Fruit fly (Drosophila melanogaster) whole organism, wandering third instar larva: Measurements from ENCODE around the gene SmydA-2.

Source experiments
- Abd-B ChIP-seq: fragments of >200 bp; optimal IDR thresholded peaks from 2 replicates; lab custom pipeline; 2017; ENCODE audit warnings: missing biosample characterization, missing genetic modification characterization
- CG32264 ChIP-seq: fragments of 200-800 bp; sonication (Bioruptor generic); optimal IDR thresholded peaks from 2 replicates; lab custom pipeline; 2016; ENCODE audit warnings: missing biosample characterization, missing genetic modification characterization
- CG9705 ChIP-seq: fragments of 200-800 bp; sonication (Bioruptor generic); optimal IDR thresholded peaks from 2 replicates; lab custom pipeline; 2018; ENCODE audit warnings: missing biosample characterization, mild to moderate bottlenecking, missing genetic modification characterization
- CrebA ChIP-seq: fragments of 200-800 bp; sonication (Bioruptor generic); optimal IDR thresholded peaks from 2 replicates; lab custom pipeline; 2016; ENCODE audit warnings: missing biosample characterization, mild to moderate bottlenecking, missing genetic modification characterization, borderline replicate concordance
- Dfd ChIP-seq: fragments of >200 bp; optimal IDR thresholded peaks from 2 replicates; lab custom pipeline; 2017; ENCODE audit warnings: missing biosample characterization, missing genetic modification characterization
- Dif ChIP-seq: fragments of 200-275, 200-300 bp; sonication (Bioruptor generic); optimal IDR thresholded peaks from 2 replicates; lab custom pipeline; 2018; ENCODE audit warnings: missing biosample characterization, missing genetic modification characterization; ENCODE audit not compliant: partially characterized antibody
- GATAd ChIP-seq: sonication (Bioruptor generic); optimal IDR thresholded peaks from 2 replicates; lab custom pipeline; 2016; ENCODE audit warnings: missing biosample characterization, missing genetic modification characterization
- HLH106 ChIP-seq: fragments of 200-800 bp; optimal IDR thresholded peaks from 3 replicates; lab custom pipeline; 2019; ENCODE audit warnings: missing biosample characterization, mild to moderate bottlenecking, missing genetic modification characterization, moderate library complexity
- Hnf4 ChIP-seq: fragments of 200-800 bp; sonication (Bioruptor generic); optimal IDR thresholded peaks from 2 replicates; lab custom pipeline; 2016; ENCODE audit warnings: missing biosample characterization, mild to moderate bottlenecking, missing genetic modification characterization
- Hr78 ChIP-seq: fragments of >200 bp; optimal IDR thresholded peaks from 2 replicates; lab custom pipeline; 2017; ENCODE audit warnings: missing biosample characterization, missing genetic modification characterization
- Hr83 ChIP-seq: fragments of 200-300 bp; sonication (Bioruptor generic); optimal IDR thresholded peaks from 2 replicates; lab custom pipeline; 2016; ENCODE audit warnings: missing biosample characterization, mild to moderate bottlenecking, missing genetic modification characterization, moderate library complexity; ENCODE audit not compliant: poor library complexity, severe bottlenecking
- Jra ChIP-seq: sonication (Bioruptor generic); optimal IDR thresholded peaks from 2 replicates; lab custom pipeline; 2016; ENCODE audit warnings: missing biosample characterization, missing genetic modification characterization
- Mio ChIP-seq: sonication (Bioruptor generic); optimal IDR thresholded peaks from 2 replicates; lab custom pipeline; 2016; ENCODE audit warnings: missing biosample characterization, missing genetic modification characterization
- Myc ChIP-seq: fragments of >200 bp; optimal IDR thresholded peaks from 2 replicates; lab custom pipeline; 2017
- N ChIP-seq: fragments of >200 bp; optimal IDR thresholded peaks from 2 replicates; lab custom pipeline; 2018; ENCODE audit warnings: missing biosample characterization, missing external identifiers, missing genetic modification characterization
- OdsH ChIP-seq: fragments of 200-800 bp; sonication (Bioruptor generic); optimal IDR thresholded peaks from 2 replicates; lab custom pipeline; 2016; ENCODE audit warnings: missing biosample characterization, mild to moderate bottlenecking, missing genetic modification characterization
- Rel ChIP-seq, 2 experiments: fragments of 200-800 bp; sonication (Bioruptor generic) in 1 of 2; optimal IDR thresholded peaks; 2 replicates in 1 of 2; 3 replicates in 1 of 2; lab custom pipeline; 2016 to 2019; ENCODE audit warnings: mild to moderate bottlenecking in 2 of 2, missing biosample characterization in 2 of 2, missing genetic modification characterization in 2 of 2, moderate library complexity in 1 of 2
- Sp1 ChIP-seq: fragments of 200-800 bp; sonication (Bioruptor generic); optimal IDR thresholded peaks from 3 replicates; lab custom pipeline; 2019; ENCODE audit warnings: missing biosample characterization, mild to moderate bottlenecking, missing genetic modification characterization, moderate library complexity
- Vsx2 ChIP-seq: fragments of 200-300, 225-300 bp; sonication (Bioruptor generic); optimal IDR thresholded peaks from 2 replicates; lab custom pipeline; 2018; ENCODE audit warnings: missing biosample characterization, missing genetic modification characterization; ENCODE audit not compliant: partially characterized antibody
- br ChIP-seq: fragments of 200-800 bp; sonication (Bioruptor generic); optimal IDR thresholded peaks from 2 replicates; lab custom pipeline; 2016; ENCODE audit warnings: missing biosample characterization, missing genetic modification characterization
- brk ChIP-seq: fragments of 200-800 bp; sonication (Bioruptor generic); optimal IDR thresholded peaks from 2 replicates; lab custom pipeline; 2016; ENCODE audit warnings: missing biosample characterization, mild to moderate bottlenecking, missing genetic modification characterization
- dl ChIP-seq, 2 experiments: fragments of 175-275, 200-275 bp in 1 of 2; fragments of 200-275 bp in 1 of 2; sonication (Bioruptor generic); optimal IDR thresholded peaks; lab custom pipeline; 2018; ENCODE audit warnings: mild to moderate bottlenecking in 2 of 2, missing biosample characterization in 2 of 2, missing genetic modification characterization in 2 of 2, moderate library complexity in 2 of 2; ENCODE audit not compliant: partially characterized antibody in 2 of 2, insufficient read depth in 1 of 2
- dmrt93B ChIP-seq: fragments of 200-800 bp; sonication (Bioruptor generic); optimal IDR thresholded peaks from 2 replicates; lab custom pipeline; 2018; ENCODE audit warnings: missing biosample characterization, mild to moderate bottlenecking, missing genetic modification characterization
- dsf ChIP-seq: sonication (Bioruptor generic); optimal IDR thresholded peaks from 2 replicates; lab custom pipeline; 2016; ENCODE audit warnings: missing biosample characterization, missing genetic modification characterization, borderline replicate concordance
- ey ChIP-seq: fragments of 200-800 bp; sonication (Bioruptor generic); optimal IDR thresholded peaks from 2 replicates; lab custom pipeline; 2016; ENCODE audit warnings: missing biosample characterization, missing genetic modification characterization
- foxo ChIP-seq, 2 experiments: fragments of 200-800 bp; sonication (Bioruptor generic); optimal IDR thresholded peaks; 2 replicates in 1 of 2; 3 replicates in 1 of 2; lab custom pipeline; 2016 to 2017; ENCODE audit warnings: missing biosample characterization in 2 of 2, missing genetic modification characterization in 2 of 2
- fru ChIP-seq: fragments of 200-800 bp; sonication (Bioruptor generic); optimal IDR thresholded peaks from 3 replicates; lab custom pipeline; 2016; ENCODE audit warnings: missing biosample characterization, mild to moderate bottlenecking, missing genetic modification characterization
- h ChIP-seq: fragments of 200-800 bp; sonication (Bioruptor generic); optimal IDR thresholded peaks from 3 replicates; lab custom pipeline; 2016; ENCODE audit warnings: missing biosample characterization, mild to moderate bottlenecking, missing genetic modification characterization
- jim ChIP-seq: fragments of 175-275, 200-325 bp; sonication (Bioruptor generic); optimal IDR thresholded peaks from 2 replicates; lab custom pipeline; 2016; ENCODE audit warnings: missing biosample characterization, mild to moderate bottlenecking, missing genetic modification characterization
- lola ChIP-seq: fragments of >200 bp; optimal IDR thresholded peaks from 2 replicates; lab custom pipeline; 2017; ENCODE audit warnings: missing biosample characterization, missing genetic modification characterization
- pan ChIP-seq: fragments of >200 bp; optimal IDR thresholded peaks from 2 replicates; lab custom pipeline; 2017
- psq ChIP-seq: fragments of 200-800 bp; sonication (Bioruptor generic); optimal IDR thresholded peaks from 3 replicates; lab custom pipeline; 2017; ENCODE audit warnings: missing biosample characterization, mild to moderate bottlenecking, missing genetic modification characterization, moderate library complexity
- rgr ChIP-seq: fragments of 200-800 bp; sonication (Bioruptor generic); optimal IDR thresholded peaks from 3 replicates; lab custom pipeline; 2016; ENCODE audit warnings: missing biosample characterization, mild to moderate bottlenecking, missing genetic modification characterization
- sage ChIP-seq: fragments of 200-800 bp; sonication (Bioruptor generic); optimal IDR thresholded peaks from 2 replicates; lab custom pipeline; 2016; ENCODE audit warnings: missing biosample characterization, mild to moderate bottlenecking, missing genetic modification characterization
- sv ChIP-seq: fragments of 200-800 bp; sonication (Bioruptor generic); optimal IDR thresholded peaks from 3 replicates; lab custom pipeline; 2016; ENCODE audit warnings: missing biosample characterization, missing genetic modification characterization
- tai ChIP-seq: sonication (Bioruptor generic); optimal IDR thresholded peaks from 2 replicates; lab custom pipeline; 2016; ENCODE audit warnings: missing biosample characterization, missing genetic modification characterization
- usp ChIP-seq: fragments of >200 bp; optimal IDR thresholded peaks from 2 replicates; lab custom pipeline; 2017; ENCODE audit warnings: missing biosample characterization, missing genetic modification characterization
- woc ChIP-seq: sonication (Bioruptor generic); optimal IDR thresholded peaks from 2 replicates; lab custom pipeline; 2016; ENCODE audit warnings: missing biosample characterization, mild to moderate bottlenecking, missing genetic modification characterization

The SmydA-2 gene

dm6 chr3L:19018440-19018839, 15.4 kb upstream of the SmydA-2 start:
- TF ChIP-seq Mio (no peak), dsf (GFP tag; lab: Kevin White, UChicago) (no peak), br (GFP tag; lab: Kevin White, UChicago) (no peak), fru (no peak), Vsx2 (GFP tag; lab: Kevin White, UChicago) (no peak), Jra (GFP tag; lab: Kevin White, UChicago) (no peak), Hnf4 (GFP tag; lab: Kevin White, UChicago) (no peak), Hr83 (GFP tag; lab: Kevin White, UChicago) (no peak), woc (no peak), sage (GFP tag; lab: Kevin White, UChicago) (no peak), Myc (lab: Kevin White, UChicago) (no peak), OdsH (GFP tag; lab: Kevin White, UChicago) (no peak), CG9705 (GFP tag; lab: Kevin White, UChicago) (no peak), usp (no peak), psq (no peak), foxo (GFP tag; optimal IDR thresholded peaks at IDR 0.05; lab: Kevin White, UChicago) (no peak), jim (GFP tag; lab: Kevin White, UChicago) (no peak), CrebA (GFP tag; lab: Kevin White, UChicago) (no peak), dl (GFP tag; optimal IDR thresholded peaks at IDR 0.05; lab: Kevin White, UChicago; ENCODE audit: insufficient read depth in 1 of 2, partially characterized antibody in 2 of 2) (no peak), rgr (no peak)

dm6 chr3L:19016805-19017161, 13.7 kb upstream of the SmydA-2 start:
- TF ChIP-seq Myc (lab: Kevin White, UChicago) (no peak), dl (GFP tag; optimal IDR thresholded peaks at IDR 0.05; lab: Kevin White, UChicago; ENCODE audit: insufficient read depth in 1 of 2, partially characterized antibody in 2 of 2) (no peak), sage (GFP tag; lab: Kevin White, UChicago) (no peak), Hr83 (GFP tag; lab: Kevin White, UChicago) (no peak), brk (no peak), tai (GFP tag; lab: Kevin White, UChicago) (no peak), fru (no peak), ey (GFP tag; lab: Kevin White, UChicago) (no peak), foxo (GFP tag; optimal IDR thresholded peaks at IDR 0.05; lab: Kevin White, UChicago) (no peak), woc (no peak), psq (no peak), dsf (GFP tag; lab: Kevin White, UChicago) (no peak)

- TF ChIP-seq dsf (GFP tag; lab: Kevin White, UChicago), result no peak
- TF ChIP-seq rgr, result peak; percentile 49
- TF ChIP-seq brk, result no peak
- peak; percentile 43 for TF ChIP-seq Sp1
- TF ChIP-seq dmrt93B (GFP tag; lab: Kevin White, UChicago), result no peak
- no peak for TF ChIP-seq Dfd (GFP tag; lab: Kevin White, UChicago)
- no peak for TF ChIP-seq Myc (lab: Kevin White, UChicago)
- TF ChIP-seq ey (GFP tag; lab: Kevin White, UChicago), result peak; percentile 56
- no peak for TF ChIP-seq Vsx2 (GFP tag; lab: Kevin White, UChicago)
- no peak for TF ChIP-seq Mio
- no peak for TF ChIP-seq sage (GFP tag; lab: Kevin White, UChicago)
- TF ChIP-seq N (GFP tag; lab: Kevin White, UChicago), result no peak
- TF ChIP-seq Hnf4 (GFP tag; lab: Kevin White, UChicago), result no peak
- no peak for TF ChIP-seq usp
- TF ChIP-seq Hr78 (GFP tag; lab: Kevin White, UChicago), result no peak
- no peak for TF ChIP-seq Abd-B (GFP tag; lab: Kevin White, UChicago)
- TF ChIP-seq sv (GFP tag; lab: Kevin White, UChicago), result no peak
- TF ChIP-seq CG32264 (GFP tag; lab: Kevin White, UChicago), result no peak
- peak; percentile 35 for TF ChIP-seq HLH106 (tag; lab: Kevin White, UChicago)
- TF ChIP-seq OdsH (GFP tag; lab: Kevin White, UChicago), result peak; percentile 45
- TF ChIP-seq CG9705 (GFP tag; lab: Kevin White, UChicago), result no peak
- TF ChIP-seq h (GFP tag; lab: Kevin White, UChicago), result peak; percentile 52
- peak; percentile 43 for TF ChIP-seq psq
- peak in 1 of 2 experiments; percentile 11 for TF ChIP-seq foxo (GFP tag; optimal IDR thresholded peaks at IDR 0.05; lab: Kevin White, UChicago)
- TF ChIP-seq Hr83 (GFP tag; lab: Kevin White, UChicago), result no peak
- TF ChIP-seq CrebA (GFP tag; lab: Kevin White, UChicago), result no peak
- TF ChIP-seq Rel (GFP tag; optimal IDR thresholded peaks at IDR 0.05; lab: Kevin White, UChicago), result no peak
- TF ChIP-seq Rel (tag; optimal IDR thresholded peaks at IDR 0.05; lab: Kevin White, UChicago), result no peak
- TF ChIP-seq Jra (GFP tag; lab: Kevin White, UChicago), result no peak
- peak; percentile 40 for TF ChIP-seq fru
- TF ChIP-seq dl (GFP tag; optimal IDR thresholded peaks at IDR 0.05; lab: Kevin White, UChicago; ENCODE audit: insufficient read depth in 1 of 2, partially characterized antibody in 2 of 2), result no peak
- TF ChIP-seq br (GFP tag; lab: Kevin White, UChicago), result peak; percentile 23
- no peak for TF ChIP-seq GATAd
- TF ChIP-seq Dif (GFP tag; lab: Kevin White, UChicago), result no peak
- TF ChIP-seq tai (GFP tag; lab: Kevin White, UChicago), result peak; percentile 61
- no peak for TF ChIP-seq pan (lab: Kevin White, UChicago)
- peak; percentile 40 for TF ChIP-seq woc
- no peak for TF ChIP-seq jim (GFP tag; lab: Kevin White, UChicago)
- no peak for TF ChIP-seq lola (GFP tag; lab: Kevin White, UChicago)
Observed at dm6 chr3L:19016133-19016804, 13.2 kb upstream of the SmydA-2 start.
